Fruit fly (Drosophila melanogaster) whole organism, embryonic: ENCODE results near the gene CG17364.

Experiments used
- CG10209 ChIP-seq: fragments of 200-800 bp; sonication (Bioruptor generic); optimal IDR thresholded peaks from 3 replicates; lab custom pipeline; 2017; ENCODE audit warnings: missing biosample characterization, mild to moderate bottlenecking, missing genetic modification characterization, missing genetic modification reagents
- CG11723 ChIP-seq: fragments of 200-800 bp; sonication (Bioruptor generic); optimal IDR thresholded peaks from 2 replicates; lab custom pipeline; 2017; ENCODE audit warnings: missing biosample characterization, mild to moderate bottlenecking, missing genetic modification characterization
- CG12659 ChIP-seq: fragments of 200-800 bp; sonication (Bioruptor generic); optimal IDR thresholded peaks from 3 replicates; lab custom pipeline; 2017; ENCODE audit warnings: mild to moderate bottlenecking, missing biosample characterization, missing genetic modification reagents, missing genetic modification characterization
- CG13287 ChIP-seq: fragments of 200-800 bp; sonication (Bioruptor generic); IDR thresholded peaks from 2 replicates; pipeline ENCODE4 v1.3.6; 2022; ENCODE audit warnings: missing biosample characterization, missing genetic modification characterization; ENCODE audit not compliant: partially characterized antibody
- CG13775 ChIP-seq: fragments of 200-800 bp; sonication (Bioruptor generic); optimal IDR thresholded peaks from 3 replicates; lab custom pipeline; 2017; ENCODE audit warnings: missing biosample characterization, mild to moderate bottlenecking, missing genetic modification characterization
- CG14667 ChIP-seq: fragments of 200-800 bp; sonication (Bioruptor generic); IDR thresholded peaks from 2 replicates; pipeline ENCODE4 v1.3.6; 2022; ENCODE audit warnings: missing biosample characterization, missing genetic modification characterization
- CG15696 ChIP-seq: fragments of 200-800 bp; sonication (Bioruptor generic); optimal IDR thresholded peaks from 2 replicates; lab custom pipeline; 2019; ENCODE audit warnings: missing biosample characterization, mild to moderate bottlenecking, missing genetic modification characterization, moderate library complexity
- CG16863 ChIP-seq: fragments of 200-800 bp; sonication (Bioruptor generic); optimal IDR thresholded peaks from 3 replicates; lab custom pipeline; 2016; ENCODE audit warnings: missing biosample characterization, missing genetic modification characterization
- CG17912 ChIP-seq: fragments of 200-800 bp; sonication (Bioruptor generic); optimal IDR thresholded peaks from 2 replicates; lab custom pipeline; 2018; ENCODE audit warnings: missing biosample characterization, mild to moderate bottlenecking, missing genetic modification characterization
- CG4424 ChIP-seq: fragments of 200-800 bp; sonication (Bioruptor generic); optimal IDR thresholded peaks from 3 replicates; lab custom pipeline; 2016; ENCODE audit warnings: missing biosample characterization, missing genetic modification characterization
- CG7372 ChIP-seq: fragments of 200-800 bp; sonication (Bioruptor generic); IDR thresholded peaks from 2 replicates; pipeline ENCODE4 v1.3.6; 2022; ENCODE audit warnings: missing biosample characterization, missing genetic modification characterization
- CG7745 ChIP-seq: fragments of 200-800 bp; sonication (Bioruptor generic); optimal IDR thresholded peaks from 2 replicates; lab custom pipeline; 2018; ENCODE audit warnings: missing biosample characterization, mild to moderate bottlenecking, missing genetic modification characterization, moderate library complexity
- CG8281 ChIP-seq: fragments of 200-800 bp; sonication (Bioruptor generic); optimal IDR thresholded peaks from 2 replicates; lab custom pipeline; 2018; ENCODE audit warnings: missing biosample characterization, mild to moderate bottlenecking, missing genetic modification characterization, moderate library complexity
- CG9817 ChIP-seq: fragments of 200-800 bp; sonication (Bioruptor generic); optimal IDR thresholded peaks from 2 replicates; lab custom pipeline; 2018; ENCODE audit warnings: missing biosample characterization, mild to moderate bottlenecking, missing genetic modification characterization, moderate library complexity
- Chrac-16 ChIP-seq: fragments of 200-800 bp; sonication (Bioruptor generic); optimal IDR thresholded peaks from 3 replicates; lab custom pipeline; 2016; ENCODE audit warnings: missing biosample characterization, missing genetic modification characterization
- CrebB ChIP-seq: fragments of 200-800 bp; sonication (Bioruptor generic); optimal IDR thresholded peaks from 3 replicates; lab custom pipeline; 2018; ENCODE audit warnings: missing biosample characterization, mild to moderate bottlenecking, missing genetic modification characterization
- Dad ChIP-seq: fragments of 200-800 bp; sonication (Bioruptor generic); optimal IDR thresholded peaks from 3 replicates; lab custom pipeline; 2016; ENCODE audit warnings: missing biosample characterization, missing genetic modification characterization
- Dfd ChIP-seq, 2 experiments: fragments of >200 bp; optimal IDR thresholded peaks; 2 replicates each; lab custom pipeline; 2017; ENCODE audit warnings: missing biosample characterization in 2 of 2, missing genetic modification characterization in 2 of 2
- Dip2 ChIP-seq: fragments of 200-800 bp; sonication (Bioruptor generic); IDR thresholded peaks from 2 replicates; pipeline ENCODE4 v1.3.6; 2022; ENCODE audit warnings: missing biosample characterization, missing genetic modification characterization
- Doc3 ChIP-seq: fragments of 200-800 bp; sonication (Bioruptor generic); IDR thresholded peaks from 3 replicates; pipeline ENCODE4 v1.3.6; 2022; ENCODE audit warnings: missing biosample characterization, missing genetic modification characterization; ENCODE audit not compliant: partially characterized antibody
- Drgx ChIP-seq: fragments of 200-800 bp; sonication (Bioruptor generic); IDR thresholded peaks from 2 replicates; pipeline ENCODE4 v1.3.6; 2022; ENCODE audit warnings: missing biosample characterization, missing genetic modification characterization
- Hr3 ChIP-seq: fragments of 200-800 bp; sonication (Bioruptor generic); optimal IDR thresholded peaks from 3 replicates; lab custom pipeline; 2016; ENCODE audit warnings: missing biosample characterization, missing genetic modification characterization
- Meics ChIP-seq: fragments of 200-800 bp; sonication (Bioruptor generic); optimal IDR thresholded peaks from 2 replicates; lab custom pipeline; 2017; ENCODE audit warnings: missing biosample characterization, mild to moderate bottlenecking, missing genetic modification characterization
- Ravus ChIP-seq: fragments of 200-800 bp; sonication (Bioruptor generic); IDR thresholded peaks from 2 replicates; pipeline ENCODE4 v1.3.6; 2022; ENCODE audit warnings: missing biosample characterization, missing genetic modification characterization
- TFAM ChIP-seq: fragments of 200-800 bp; sonication (Bioruptor generic); optimal IDR thresholded peaks from 2 replicates; lab custom pipeline; 2017; ENCODE audit warnings: missing biosample characterization, missing genetic modification characterization, inconsistent platforms
- aop ChIP-seq: fragments of 200-800 bp; sonication (Bioruptor generic); IDR thresholded peaks from 2 replicates; pipeline ENCODE4 v1.3.6; 2022; ENCODE audit warnings: missing biosample characterization, missing genetic modification characterization
- ase ChIP-seq: fragments of 200-800 bp; sonication (Bioruptor generic); IDR thresholded peaks from 3 replicates; pipeline ENCODE4 v1.3.6; 2022; ENCODE audit warnings: missing biosample characterization, missing genetic modification characterization
- cas ChIP-seq: fragments of 200-800 bp; sonication (Bioruptor generic); IDR thresholded peaks from 2 replicates; pipeline ENCODE4 v1.3.6; 2022; ENCODE audit warnings: missing biosample characterization, missing genetic modification characterization
- crol ChIP-seq: fragments of 200-800 bp; sonication (Bioruptor generic); IDR thresholded peaks from 2 replicates; pipeline ENCODE4 v1.3.6; 2022; ENCODE audit warnings: missing biosample characterization, missing genetic modification characterization
- danr ChIP-seq: fragments of 200-800 bp; sonication (Bioruptor generic); IDR thresholded peaks from 2 replicates; pipeline ENCODE4 v1.3.6; 2022; ENCODE audit warnings: missing biosample characterization, missing genetic modification characterization
- dmrt11E ChIP-seq: fragments of 200-800 bp; sonication (Bioruptor generic); optimal IDR thresholded peaks from 3 replicates; lab custom pipeline; 2018; ENCODE audit warnings: missing biosample characterization, mild to moderate bottlenecking, missing genetic modification characterization, moderate library complexity
- fd64A ChIP-seq: fragments of 200-800 bp; sonication (Bioruptor generic); optimal IDR thresholded peaks from 3 replicates; lab custom pipeline; 2018; ENCODE audit warnings: missing biosample characterization, mild to moderate bottlenecking, missing genetic modification characterization
- gce ChIP-seq: fragments of 200-800 bp; sonication (Bioruptor generic); IDR thresholded peaks from 3 replicates; pipeline ENCODE4 v1.3.6; 2022; ENCODE audit warnings: missing biosample characterization, missing genetic modification characterization
- ham ChIP-seq: fragments of 200-800 bp; sonication (Bioruptor generic); IDR thresholded peaks from 2 replicates; pipeline ENCODE4 v1.3.6; 2022; ENCODE audit warnings: missing biosample characterization, missing genetic modification characterization
- ken ChIP-seq: fragments of 200-800 bp; sonication (Bioruptor generic); IDR thresholded peaks from 3 replicates; pipeline ENCODE4 v1.3.6; 2022; ENCODE audit warnings: missing biosample characterization, missing genetic modification characterization
- pb ChIP-seq: fragments of 200-800 bp; sonication (Bioruptor generic); optimal IDR thresholded peaks from 3 replicates; lab custom pipeline; 2016; ENCODE audit warnings: missing biosample characterization, missing genetic modification characterization
- pros ChIP-seq: fragments of 200-800 bp; sonication (Bioruptor generic); optimal IDR thresholded peaks from 3 replicates; lab custom pipeline; 2019; ENCODE audit warnings: missing biosample characterization, mild to moderate bottlenecking, missing genetic modification characterization, moderate library complexity
- pum ChIP-seq: fragments of 200-800 bp; sonication (Bioruptor generic); optimal IDR thresholded peaks from 2 replicates; lab custom pipeline; 2016; ENCODE audit warnings: missing biosample characterization, missing genetic modification characterization
- run ChIP-seq: fragments of 200-800 bp; sonication (Bioruptor generic); optimal IDR thresholded peaks from 3 replicates; lab custom pipeline; 2018; ENCODE audit warnings: missing biosample characterization, mild to moderate bottlenecking, missing genetic modification characterization
- schlank ChIP-seq: fragments of 200-800 bp; sonication (Bioruptor generic); optimal IDR thresholded peaks from 2 replicates; lab custom pipeline; 2018; ENCODE audit warnings: missing biosample characterization, mild to moderate bottlenecking, missing genetic modification characterization
- scrt ChIP-seq: fragments of 200-800 bp; sonication (Bioruptor generic); optimal IDR thresholded peaks from 2 replicates; lab custom pipeline; 2018; ENCODE audit warnings: missing biosample characterization, mild to moderate bottlenecking, missing genetic modification characterization, moderate library complexity
- sima ChIP-seq: fragments of 200-800 bp; sonication (Bioruptor generic); optimal IDR thresholded peaks from 2 replicates; lab custom pipeline; 2016; ENCODE audit warnings: missing biosample characterization, missing genetic modification characterization
- slp2 ChIP-seq: fragments of 200-800 bp; sonication (Bioruptor generic); optimal IDR thresholded peaks from 2 replicates; lab custom pipeline; 2016; ENCODE audit warnings: missing biosample characterization, missing genetic modification characterization
- sqz ChIP-seq: fragments of 200-800 bp; sonication (Bioruptor generic); optimal IDR thresholded peaks from 3 replicates; lab custom pipeline; 2018; ENCODE audit warnings: missing biosample characterization, mild to moderate bottlenecking, missing genetic modification characterization
- stc ChIP-seq: fragments of 200-800 bp; sonication (Bioruptor generic); IDR thresholded peaks from 2 replicates; pipeline ENCODE4 v1.3.6; 2022; ENCODE audit warnings: missing biosample characterization, missing genetic modification characterization
- stwl ChIP-seq: fragments of 200-800 bp; sonication (Bioruptor generic); optimal IDR thresholded peaks from 3 replicates; lab custom pipeline; 2018; ENCODE audit warnings: missing biosample characterization, mild to moderate bottlenecking, missing genetic modification characterization, moderate library complexity
- tna ChIP-seq: fragments of 200-800 bp; sonication (Bioruptor generic); IDR thresholded peaks from 2 replicates; pipeline ENCODE4 v1.3.6; 2022; ENCODE audit warnings: missing biosample characterization, missing genetic modification characterization; ENCODE audit not compliant: partially characterized antibody
- tup ChIP-seq: fragments of 200-800 bp; sonication (Bioruptor generic); optimal IDR thresholded peaks from 2 replicates; lab custom pipeline; 2016; ENCODE audit warnings: missing biosample characterization, mild to moderate bottlenecking, missing genetic modification characterization, moderate library complexity
- vvl ChIP-seq: fragments of 200-800 bp; sonication (Bioruptor generic); IDR thresholded peaks from 2 replicates; pipeline ENCODE4 v1.3.6; 2022; ENCODE audit warnings: missing biosample characterization, missing genetic modification characterization

CG17364 gene

dm6 chr3L:14031171-14032126, 38.2 kb upstream of the CG17364 start, which contains the start of the genes CG6650 and endos (continued):
- TF ChIP-seq stwl (tag; lab: Kevin White, UChicago) (peak; percentile 74), CG13775 (GFP tag; lab: Kevin White, UChicago) (peak; percentile 36), vvl (GFP tag; lab: Robert Waterston, UW) (peak; percentile 54), cas (GFP tag; lab: Robert Waterston, UW) (no peak), sima (GFP tag; lab: Kevin White, UChicago) (no peak), CrebB (tag; lab: Kevin White, UChicago) (no peak), CG17912 (no peak), Meics (GFP tag; lab: Kevin White, UChicago) (peak; percentile 30), Dad (no peak), tna (GFP tag; lab: Robert Waterston, UW) (peak; percentile 74), CG11723 (GFP tag; lab: Kevin White, UChicago) (no peak), ase (GFP tag; lab: Robert Waterston, UW) (no peak), Doc3 (GFP tag; lab: Robert Waterston, UW) (peak; percentile 65; the same call in 2 of the 3 replicates), pb (GFP tag; lab: Kevin White, UChicago) (no peak), aop (GFP tag; lab: Robert Waterston, UW) (no peak), schlank (no peak), CG9817 (tag; lab: Kevin White, UChicago) (peak; percentile 48), run (no peak), crol (GFP tag; lab: Robert Waterston, UW) (no peak), pros (GFP tag; lab: Kevin White, UChicago) (no peak), Chrac-16 (GFP tag; lab: Kevin White, UChicago) (peak; percentile 18), Ravus (GFP tag; lab: Robert Waterston, UW) (no peak), stc (GFP tag; lab: Robert Waterston, UW) (no peak), CG4424 (peak; percentile 33), Hr3 (GFP tag; lab: Kevin White, UChicago) (peak; percentile 8), tup (GFP tag; lab: Kevin White, UChicago) (no peak), CG10209 (GFP tag; lab: Kevin White, UChicago) (no peak), CG16863 (GFP tag; lab: Kevin White, UChicago) (no peak), ham (no peak), CG13287 (GFP tag; lab: Robert Waterston, UW) (peak; percentile 78), scrt (GFP tag; lab: Kevin White, UChicago) (no peak), CG15696 (tag; lab: Kevin White, UChicago) (peak; percentile 48), gce (GFP tag; lab: Robert Waterston, UW) (no peak), danr (GFP tag; lab: Robert Waterston, UW) (no peak), fd64A (no peak), dmrt11E (peak; percentile 24), CG8281 (tag; lab: Kevin White, UChicago) (no peak), Dfd (GFP tag; optimal IDR thresholded peaks at IDR 0.05; lab: Kevin White, UChicago) (no peak), CG14667 (GFP tag; lab: Robert Waterston, UW) (no peak), ken (no peak), sqz (GFP tag; lab: Kevin White, UChicago) (no peak), Drgx (no peak; the same call in 1 of the 2 replicates), CG7745 (tag; lab: Kevin White, UChicago) (no peak), pum (peak; percentile 10), CG12659 (peak; percentile 49), TFAM (GFP tag; lab: Kevin White, UChicago) (no peak), slp2 (no peak), Dip2 (no peak), CG7372 (GFP tag; lab: Robert Waterston, UW) (no peak)
